Worm (Caenorhabditis elegans) whole organism, young adult: Measurements from ENCODE around the gene pes-10.

ENCODE experiments used
- F55B11.4 ChIP-seq: sonication (generic microtip); optimal IDR thresholded peaks from 2 replicates; lab custom pipeline; 2016; ENCODE audit warnings: missing compliant biosample characterization, missing genetic modification characterization, borderline replicate concordance; ENCODE audit not compliant: insufficient read depth
- T26A5.8 ChIP-seq: sonication (generic microtip); optimal IDR thresholded peaks from 2 replicates; lab custom pipeline; 2016; ENCODE audit warnings: missing genetic modification characterization, missing compliant biosample characterization
- cebp-1 ChIP-seq, 2 experiments: fragments of 200-800 bp in 1 of 2; sonication (Bioruptor generic) in 1 of 2; sonication (generic microtip) in 1 of 2; IDR thresholded peaks in 1 of 2; optimal IDR thresholded peaks in 1 of 2; 2 replicates each; pipeline versions ENCODE4 v1.3.6 to Lab custom; 2017 to 2022; ENCODE audit warnings: missing compliant biosample characterization in 2 of 2, missing genetic modification characterization in 2 of 2, mild to moderate bottlenecking in 1 of 2, missing genetic modification reagents in 1 of 2, moderate library complexity in 1 of 2
- ceh-100 ChIP-seq: fragments of 200-800 bp; sonication (Bioruptor generic); IDR thresholded peaks from 2 replicates; pipeline ENCODE4 v1.3.6; 2022; ENCODE audit warnings: missing genetic modification reagents, missing genetic modification characterization, missing compliant biosample characterization
- ets-4 ChIP-seq: fragments of 200-800 bp; sonication (Bioruptor generic); optimal IDR thresholded peaks from 2 replicates; lab custom pipeline; 2018; ENCODE audit warnings: mild to moderate bottlenecking, missing genetic modification characterization, missing compliant biosample characterization
- him-1 ChIP-seq: sonication (generic microtip); optimal IDR thresholded peaks from 2 replicates; lab custom pipeline; 2016; ENCODE audit warnings: missing genotype, missing genetic modification reagents, missing genetic modification characterization, missing compliant biosample characterization
- let-526 ChIP-seq: fragments of 200-800 bp; sonication (Bioruptor generic); IDR thresholded peaks from 2 replicates; pipeline ENCODE4 v1.3.6; 2022; ENCODE audit warnings: missing genetic modification reagents, missing genetic modification characterization, missing compliant biosample characterization
- pbrm-1 ChIP-seq: fragments of 200-800 bp; sonication (Bioruptor generic); IDR thresholded peaks from 2 replicates; pipeline ENCODE4 v1.3.6; 2022; ENCODE audit warnings: missing genetic modification reagents, missing genetic modification characterization, missing compliant biosample characterization
- pha-4 ChIP-seq: fragments of 150-350 bp; sonication (generic microtip); optimal IDR thresholded peaks from 2 replicates; lab custom pipeline; 2014; ENCODE audit warnings: missing biosample characterization, missing genetic modification reagents, missing genetic modification characterization
- rcor-1 ChIP-seq: fragments of 200-800 bp; sonication (Bioruptor generic); IDR thresholded peaks from 2 replicates; pipeline ENCODE4 v1.3.6; 2022; ENCODE audit warnings: missing genetic modification reagents, missing genetic modification characterization, missing compliant biosample characterization
- snpc-1.3 ChIP-seq: sonication (generic microtip); optimal IDR thresholded peaks from 2 replicates; lab custom pipeline; 2017; ENCODE audit warnings: missing genetic modification characterization, mild to moderate bottlenecking, missing compliant biosample characterization, antibody characterized with exemption, moderate library complexity, missing genotype, missing genetic modification reagents; ENCODE audit not compliant: insufficient read depth
- zfh-2 ChIP-seq: fragments of 200-800 bp; sonication (Bioruptor generic); conservative IDR thresholded peaks from 2 replicates; pipeline ENCODE4 v1.3.6; 2022; ENCODE audit warnings: missing genetic modification reagents, missing genetic modification characterization, missing compliant biosample characterization

DNA sequence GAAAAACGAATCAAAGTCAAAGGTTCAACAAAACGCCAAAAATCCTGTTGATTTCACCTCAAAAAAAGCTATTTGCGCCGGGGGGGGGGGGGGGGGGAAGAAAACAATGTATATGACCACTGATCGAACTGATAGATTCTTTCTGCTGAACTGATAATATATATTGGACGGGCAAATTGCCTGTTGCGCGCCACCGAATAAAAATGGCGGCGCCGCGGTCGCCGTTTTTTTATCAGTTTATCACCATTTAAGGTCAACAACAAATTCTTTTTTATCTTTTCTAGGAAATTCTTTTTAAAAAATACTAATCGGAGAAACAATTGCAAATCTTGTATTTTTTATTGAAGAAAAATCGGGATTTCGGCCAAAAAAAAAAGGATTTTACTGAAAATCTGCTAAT lies 32.1 kb upstream of the pes-10 start:
- TF ChIP-seq cebp-1 (GFP tag; IDR thresholded peaks at IDR 0.05; lab: Robert Waterston, UW) (no peak), cebp-1 (tag; optimal IDR thresholded peaks at IDR 0.05; lab: Kevin White, UChicago) (no peak), pbrm-1 (GFP tag; lab: Robert Waterston, UW) (no peak), pha-4 (tag; lab: Kevin White, UChicago) (no peak), ets-4 (GFP tag; lab: Kevin White, UChicago) (no peak), rcor-1 (GFP tag; lab: Robert Waterston, UW) (no peak), ceh-100 (GFP tag; lab: Robert Waterston, UW) (no peak), him-1 (tag; lab: Kevin White, UChicago) (no peak), T26A5.8 (no peak), snpc-1.3 (tag; lab: Kevin White, UChicago) (no peak), zfh-2 (GFP tag; lab: Robert Waterston, UW) (no peak), F55B11.4 (tag; lab: Kevin White, UChicago) (no peak), let-526 (GFP tag; lab: Robert Waterston, UW) (no peak)
